Worm (Caenorhabditis elegans): ENCODE measurements around the gene nlp-22.

nlp-22 gene

ce11 chrX:2341989-2342388 lies at the start of gene nlp-22:
Gene nlp-22 (minus strand): TSS chrX:2342089.
- TF ChIP-seq egrh-3 (GFP tag; IDR thresholded peaks at IDR 0.05) = no peak
- no peak for TF ChIP-seq lin-40 (tag; optimal IDR thresholded peaks at IDR 0.05)
- no peak for TF ChIP-seq hlh-12 (tag; optimal IDR thresholded peaks at IDR 0.05)
- no peak for TF ChIP-seq T26A5.8 (tag; optimal IDR thresholded peaks at IDR 0.05)
- TF ChIP-seq nhr-27 (tag; optimal IDR thresholded peaks at IDR 0.05) = no peak
- TF ChIP-seq madf-10 (tag; optimal IDR thresholded peaks at IDR 0.05) = no peak
- TF ChIP-seq let-607 (tag; optimal IDR thresholded peaks at IDR 0.05) = no peak
- no peak for TF ChIP-seq zim-3 (tag; optimal IDR thresholded peaks at IDR 0.05)
- TF ChIP-seq nhr-179 (tag; optimal IDR thresholded peaks at IDR 0.05) = no peak
- TF ChIP-seq snpc-1.1 (tag; optimal IDR thresholded peaks at IDR 0.05; ENCODE audit: insufficient read depth) = no peak
- TF ChIP-seq ceh-79 (tag; optimal IDR thresholded peaks at IDR 0.05) = no peak
- no peak for TF ChIP-seq snpc-3.4 (tag; optimal IDR thresholded peaks at IDR 0.05)
- TF ChIP-seq snpc-1.3 (tag; optimal IDR thresholded peaks at IDR 0.05; ENCODE audit: insufficient read depth) = no peak
- no peak for TF ChIP-seq attf-5 (GFP tag; optimal IDR thresholded peaks at IDR 0.05)
- no peak for TF ChIP-seq lin-35 (GFP tag; optimal IDR thresholded peaks at IDR 0.05)
- no peak for TF ChIP-seq madf-6 (GFP tag; IDR thresholded peaks at IDR 0.05)
- no peak for TF ChIP-seq F39B2.1 (GFP tag; IDR thresholded peaks at IDR 0.05)

ce11 chrX:2386922-2387566 lies 45.2 kb upstream of the nlp-22 start:
- TF ChIP-seq ceh-27 (GFP tag; optimal IDR thresholded peaks at IDR 0.05) (no peak), unc-62 (GFP tag; optimal IDR thresholded peaks at IDR 0.05) (no peak), lir-1 (GFP tag; conservative IDR thresholded peaks at IDR 0.05) (no peak), rec-8 (tag; optimal IDR thresholded peaks at IDR 0.05) (no peak), nhr-80 (tag; optimal IDR thresholded peaks at IDR 0.05) (no peak), zfh-2 (GFP tag; conservative IDR thresholded peaks at IDR 0.05) (no peak), nfyb-1 (GFP tag; IDR thresholded peaks at IDR 0.05) (0 out of 2 replicates have a peak, but pooled peaks have one; percentile 15), F10E7.11 (tag; optimal IDR thresholded peaks at IDR 0.05) (no peak)

ce11 chrX:2385453-2385852 lies 43.6 kb upstream of the nlp-22 start, which contains the start of gene F47G3.1:
Gene F47G3.1 (plus strand): TSS chrX:2385753.
- no peak for TF ChIP-seq ztf-28 (GFP tag; IDR thresholded peaks at IDR 0.05)
- TF ChIP-seq egl-44 (GFP tag; IDR thresholded peaks at IDR 0.05) = no peak
- no peak for TF ChIP-seq hlh-12 (tag; optimal IDR thresholded peaks at IDR 0.05)
- TF ChIP-seq snpc-3.4 (tag; optimal IDR thresholded peaks at IDR 0.05) = no peak
- TF ChIP-seq zfh-2 (GFP tag; conservative IDR thresholded peaks at IDR 0.05) = peak; percentile 45; the same call in 1 of the 2 replicates

- TF ChIP-seq efl-1 (GFP tag; optimal IDR thresholded peaks at IDR 0.05) (no peak), repo-1 (tag; optimal IDR thresholded peaks at IDR 0.05) (no peak), gei-17 (GFP tag; optimal IDR thresholded peaks at IDR 0.05) (no peak), mcd-1 (GFP tag; IDR thresholded peaks at IDR 0.05) (no peak), ceh-100 (GFP tag; IDR thresholded peaks at IDR 0.05) (no peak), hmg-1.2 (GFP tag; IDR thresholded peaks at IDR 0.05) (peak; percentile 33), rec-8 (tag; optimal IDR thresholded peaks at IDR 0.05) (no peak), nhr-179 (tag; optimal IDR thresholded peaks at IDR 0.05) (no peak), dox-1 (GFP tag; IDR thresholded peaks at IDR 0.05) (no peak), snpc-1.3 (tag; optimal IDR thresholded peaks at IDR 0.05; ENCODE audit: insufficient read depth) (no peak), B0261.1 (tag; optimal IDR thresholded peaks at IDR 0.05) (no peak), hlh-12 (tag; optimal IDR thresholded peaks at IDR 0.05) (no peak), ets-4 (GFP tag; optimal IDR thresholded peaks at IDR 0.05) (no peak), attf-6 (GFP tag; IDR thresholded peaks at IDR 0.05) (no peak), ceh-40 (GFP tag; IDR thresholded peaks at IDR 0.05) (no peak), ccch-3 (GFP tag; optimal IDR thresholded peaks at IDR 0.05) (no peak), F10E7.11 (tag; optimal IDR thresholded peaks at IDR 0.05) (no peak), somi-1 (GFP tag; optimal IDR thresholded peaks at IDR 0.05) (no peak), tlf-1 (GFP tag; optimal IDR thresholded peaks at IDR 0.05) (no peak), lin-35 (GFP tag; optimal IDR thresholded peaks at IDR 0.05) (peak in 1 of 3 experiments; percentile 27), cebp-1 (GFP tag; IDR thresholded peaks at IDR 0.05) (no peak), cebp-1 (tag; optimal IDR thresholded peaks at IDR 0.05) (no peak)
Observed at ce11 chrX:2382227-2382626, 40.3 kb upstream of the nlp-22 start.

All from whole organism, young adult.